Worm (Caenorhabditis elegans): Measurements from ENCODE around the gene T19A5.3.

The T19A5.3 gene

DNA sequence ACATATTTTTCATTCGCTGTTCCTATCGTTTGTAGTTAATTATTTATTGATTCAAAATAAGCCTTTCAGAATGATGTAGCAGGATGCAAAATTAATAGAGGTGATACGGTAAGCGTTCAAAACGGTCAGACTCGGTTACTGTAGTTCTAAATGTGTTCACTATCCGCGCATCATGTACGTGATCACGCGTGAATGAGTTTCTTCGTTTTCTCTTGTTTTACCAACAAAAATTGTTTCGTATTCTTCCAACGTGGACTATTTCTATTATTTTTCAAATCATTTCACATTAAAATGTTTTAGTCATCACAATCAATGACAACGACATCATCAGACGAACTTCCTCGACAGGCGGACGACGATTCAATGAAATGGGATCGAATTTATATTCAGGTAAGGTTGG lies 3.6 kb upstream of the T19A5.3 start, which contains the start of gene gck-1:
Gene gck-1 (plus strand): TSS at position 301 of the 400 bp plus-strand sequence.
- TF ChIP-seq ahr-1 (tag; optimal IDR thresholded peaks at IDR 0.05), result no peak
- TF ChIP-seq sox-4 (tag; optimal IDR thresholded peaks at IDR 0.05), result no peak
- TF ChIP-seq lin-11 (tag; optimal IDR thresholded peaks at IDR 0.05), result no peak
- TF ChIP-seq fkh-6 (tag; optimal IDR thresholded peaks at IDR 0.05), result no peak
- TF ChIP-seq zip-5 (tag; optimal IDR thresholded peaks at IDR 0.05), result no peak
- no peak for TF ChIP-seq Y22D7AL.16 (tag; optimal IDR thresholded peaks at IDR 0.05)
- TF ChIP-seq pha-2 (tag; optimal IDR thresholded peaks at IDR 0.05), result no peak
- TF ChIP-seq C08G9.2 (tag; optimal IDR thresholded peaks at IDR 0.05), result no peak

- TF ChIP-seq unc-86 (tag; optimal IDR thresholded peaks at IDR 0.05) (no peak), ceh-24 (tag; optimal IDR thresholded peaks at IDR 0.05) (no peak), ceh-9 (tag; optimal IDR thresholded peaks at IDR 0.05) (no peak), ahr-1 (tag; optimal IDR thresholded peaks at IDR 0.05) (no peak), unc-42 (tag; optimal IDR thresholded peaks at IDR 0.05) (no peak), elt-2 (tag; optimal IDR thresholded peaks at IDR 0.05) (no peak), nhr-232 (tag; optimal IDR thresholded peaks at IDR 0.05) (no peak), hlh-13 (GFP tag; optimal IDR thresholded peaks at IDR 0.05) (no peak), pag-3 (tag; optimal IDR thresholded peaks at IDR 0.05; ENCODE audit: borderline replicate concordance) (no peak), hlh-8 (tag; optimal IDR thresholded peaks at IDR 0.05) (no peak), ceh-14 (tag; optimal IDR thresholded peaks at IDR 0.05) (no peak), ceh-31 (tag; optimal IDR thresholded peaks at IDR 0.05) (no peak), mec-3 (tag; optimal IDR thresholded peaks at IDR 0.05; ENCODE audit: borderline replicate concordance) (no peak)
These were observed 2.3 kb upstream of the T19A5.3 start for ce11 chrV:8946142-8946541.

DNA sequence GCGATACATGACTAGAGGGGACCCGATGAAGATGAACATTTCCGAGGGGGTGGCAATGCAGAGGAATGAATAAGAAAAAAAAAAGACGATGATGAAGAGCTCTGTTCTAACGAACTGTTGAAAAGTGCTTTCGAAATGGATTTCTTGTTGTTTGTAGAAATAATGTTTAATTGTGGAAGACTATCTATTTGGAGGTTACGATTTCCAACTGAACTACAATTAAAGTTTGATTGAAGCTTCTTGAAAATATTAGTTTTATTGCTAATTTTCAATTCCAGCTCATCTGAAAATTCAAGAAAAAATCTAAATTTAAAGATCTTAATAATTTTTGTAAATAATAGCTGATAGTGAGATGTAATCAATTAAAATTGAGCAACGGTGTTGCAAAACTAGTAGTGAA lies 618 bp upstream of the T19A5.3 start:
- TF ChIP-seq C08G9.2 (tag; optimal IDR thresholded peaks at IDR 0.05) (no peak), sox-2 (GFP tag; IDR thresholded peaks at IDR 0.05) (no peak), gmeb-2 (tag; optimal IDR thresholded peaks at IDR 0.05) (no peak), ahr-1 (tag; optimal IDR thresholded peaks at IDR 0.05) (no peak), ceh-14 (tag; optimal IDR thresholded peaks at IDR 0.05) (no peak), eyg-1 (tag; optimal IDR thresholded peaks at IDR 0.05) (no peak), pag-3 (tag; optimal IDR thresholded peaks at IDR 0.05; ENCODE audit: borderline replicate concordance) (no peak), che-1 (tag; optimal IDR thresholded peaks at IDR 0.05) (no peak), madf-2 (tag; optimal IDR thresholded peaks at IDR 0.05) (no peak), Y22D7AL.16 (tag; optimal IDR thresholded peaks at IDR 0.05) (no peak), unc-55 (GFP tag; optimal IDR thresholded peaks at IDR 0.05) (no peak), ama-1 (optimal IDR thresholded peaks at IDR 0.05) (no peak), C38D4.7 (GFP tag; optimal IDR thresholded peaks at IDR 0.05) (no peak)

ce11 chrV:8942437-8942978 lies 1.4 kb downstream of the T19A5.3 start:
- TF ChIP-seq ceh-24 (tag; optimal IDR thresholded peaks at IDR 0.05) (no peak), hlh-15 (tag; optimal IDR thresholded peaks at IDR 0.05) (no peak), sox-4 (tag; optimal IDR thresholded peaks at IDR 0.05) (no peak), ztf-16 (tag; optimal IDR thresholded peaks at IDR 0.05) (no peak), ceh-18 (tag; optimal IDR thresholded peaks at IDR 0.05) (no peak), syd-9 (tag; optimal IDR thresholded peaks at IDR 0.05) (no peak), dve-1 (tag; optimal IDR thresholded peaks at IDR 0.05) (no peak), ceh-45 (GFP tag; IDR thresholded peaks at IDR 0.05) (no peak), ceh-14 (tag; optimal IDR thresholded peaks at IDR 0.05) (no peak), ceh-9 (tag; optimal IDR thresholded peaks at IDR 0.05) (no peak), gmeb-2 (tag; optimal IDR thresholded peaks at IDR 0.05) (no peak), Y22D7AL.16 (tag; optimal IDR thresholded peaks at IDR 0.05) (no peak), pax-1 (tag; optimal IDR thresholded peaks at IDR 0.05) (no peak), unc-55 (GFP tag; optimal IDR thresholded peaks at IDR 0.05) (no peak), lim-6 (tag; optimal IDR thresholded peaks at IDR 0.05) (no peak), elt-2 (tag; optimal IDR thresholded peaks at IDR 0.05) (no peak), mec-3 (tag; optimal IDR thresholded peaks at IDR 0.05; ENCODE audit: borderline replicate concordance) (no peak), ahr-1 (tag; optimal IDR thresholded peaks at IDR 0.05) (no peak)
